Worm (Caenorhabditis elegans): ENCODE measurements around the gene hmg-12.
A peak's percentile ranks its signal among the peaks of the same experiment; 100 is the strongest.

Gene hmg-12

ce11 chrII:11915770-11916554, at the start of gene hmg-12, which contains the start of gene vps-15 (continued):
- TF ChIP-seq D2030.7 (GFP tag; IDR thresholded peaks at IDR 0.05) (peak; percentile 17; the same call in 1 of the 2 replicates), Y56A3A.18 (GFP tag; IDR thresholded peaks at IDR 0.05) (no peak), snpc-1.3 (tag; optimal IDR thresholded peaks at IDR 0.05; ENCODE audit: insufficient read depth) (peak; percentile 45), madf-3 (GFP tag; IDR thresholded peaks at IDR 0.05) (no peak), F52B5.7 (tag; optimal IDR thresholded peaks at IDR 0.05) (no peak), nfyb-1 (GFP tag; IDR thresholded peaks at IDR 0.05) (no peak), ceh-58 (GFP tag; IDR thresholded peaks at IDR 0.05) (no peak), hlh-12 (tag; optimal IDR thresholded peaks at IDR 0.05) (no peak), aptf-2 (GFP tag; conservative IDR thresholded peaks at IDR 0.05) (no peak), akir-1 (GFP tag; optimal IDR thresholded peaks at IDR 0.05) (no peak), attf-6 (GFP tag; IDR thresholded peaks at IDR 0.05) (no peak), dpl-1 (GFP tag; optimal IDR thresholded peaks at IDR 0.05) (peak; percentile 37), xnd-1 (tag; optimal IDR thresholded peaks at IDR 0.05) (peak; percentile 26)

ce11 chrII:11868234-11868633, 48.1 kb upstream of the hmg-12 start, which contains the start of gene col-84:
TSS of gene col-84 (plus strand) at chrII:11868534.
- TF ChIP-seq tlf-1 (GFP tag; optimal IDR thresholded peaks at IDR 0.05) (no peak), nhr-27 (tag; optimal IDR thresholded peaks at IDR 0.05) (no peak), ztf-18 (tag; optimal IDR thresholded peaks at IDR 0.05) (no peak), unc-62 (GFP tag; optimal IDR thresholded peaks at IDR 0.05) (no peak), atf-7 (tag; optimal IDR thresholded peaks at IDR 0.05) (no peak), F55B11.4 (tag; optimal IDR thresholded peaks at IDR 0.05; ENCODE audit: borderline replicate concordance, insufficient read depth) (no peak), ztf-26 (tag; optimal IDR thresholded peaks at IDR 0.05) (no peak), lin-26 (GFP tag; IDR thresholded peaks at IDR 0.05) (no peak), C17E4.6 (GFP tag; IDR thresholded peaks at IDR 0.05) (no peak)

ce11 chrII:11868893-11869292, 47.4 kb upstream of the hmg-12 start:
- TF ChIP-seq madf-8 (GFP tag; conservative IDR thresholded peaks at IDR 0.05) (no peak), lin-26 (GFP tag; IDR thresholded peaks at IDR 0.05) (peak; percentile 57; the same call in 1 of the 2 replicates), gei-17 (GFP tag; optimal IDR thresholded peaks at IDR 0.05) (no peak), ztf-26 (tag; optimal IDR thresholded peaks at IDR 0.05) (no peak), unc-130 (GFP tag; optimal IDR thresholded peaks at IDR 0.05) (no peak), F37B4.10 (GFP tag; IDR thresholded peaks at IDR 0.05) (0 out of 2 replicates have a peak, but pooled peaks have one; percentile 69), nhr-27 (tag; optimal IDR thresholded peaks at IDR 0.05) (no peak), fkh-3 (tag; optimal IDR thresholded peaks at IDR 0.05) (no peak), zfh-2 (GFP tag; conservative IDR thresholded peaks at IDR 0.05) (peak; percentile 37; the same call in 1 of the 2 replicates), C06A6.2 (GFP tag; conservative IDR thresholded peaks at IDR 0.05) (no peak), him-1 (tag; optimal IDR thresholded peaks at IDR 0.05) (no peak), ama-1 (optimal IDR thresholded peaks at IDR 0.05) (no peak), ama-1 (GFP tag; optimal IDR thresholded peaks at IDR 0.05) (no peak), bed-1 (GFP tag; IDR thresholded peaks at IDR 0.05) (0 out of 2 replicates have a peak, but pooled peaks have one; percentile 41), lag-1 (GFP tag; IDR thresholded peaks at IDR 0.05) (no peak), F57C9.4 (tag; optimal IDR thresholded peaks at IDR 0.05) (no peak), ztf-18 (tag; optimal IDR thresholded peaks at IDR 0.05) (no peak)

Data from whole organism, young adult.